Worm (Caenorhabditis elegans) whole organism, late embryonic: Measurements from ENCODE around the gene srbc-29.

ENCODE experiments used
- ceh-2 ChIP-seq: sonication (generic microtip); optimal IDR thresholded peaks from 2 replicates; lab custom pipeline; 2016; ENCODE audit warnings: missing genotype, missing genetic modification characterization, missing compliant biosample characterization
- ceh-24 ChIP-seq: sonication (generic microtip); optimal IDR thresholded peaks from 2 replicates; lab custom pipeline; 2016; ENCODE audit warnings: mild to moderate bottlenecking, missing genetic modification characterization, missing compliant biosample characterization
- eyg-1 ChIP-seq: sonication (generic microtip); optimal IDR thresholded peaks from 2 replicates; lab custom pipeline; 2016; ENCODE audit warnings: missing genotype, missing genetic modification characterization, missing compliant biosample characterization
- fax-1 ChIP-seq: sonication (generic microtip); optimal IDR thresholded peaks from 2 replicates; lab custom pipeline; 2016; ENCODE audit warnings: missing genotype, missing genetic modification characterization, missing compliant biosample characterization
- fkh-10 ChIP-seq: fragments of 150-350 bp; optimal IDR thresholded peaks from 2 replicates; lab custom pipeline; 2014; ENCODE audit warnings: missing biosample characterization, missing genetic modification reagents, missing genetic modification characterization
- lin-11 ChIP-seq: fragments of 200-800 bp; sonication (Bioruptor generic); optimal IDR thresholded peaks from 2 replicates; lab custom pipeline; 2018; ENCODE audit warnings: mild to moderate bottlenecking, missing genetic modification characterization, missing compliant biosample characterization
- mec-3 ChIP-seq: sonication (generic microtip); optimal IDR thresholded peaks from 2 replicates; lab custom pipeline; 2016; ENCODE audit warnings: borderline replicate concordance, missing genetic modification characterization, missing compliant biosample characterization
- nfya-1 ChIP-seq: sonication (generic microtip); optimal IDR thresholded peaks from 2 replicates; lab custom pipeline; 2017; ENCODE audit warnings: missing genetic modification characterization, mild to moderate bottlenecking, missing compliant biosample characterization, antibody characterized with exemption, moderate library complexity
- npax-4 ChIP-seq: sonication (generic microtip); optimal IDR thresholded peaks from 2 replicates; lab custom pipeline; 2016; ENCODE audit warnings: missing genetic modification characterization, missing compliant biosample characterization
- ref-2 ChIP-seq: sonication (generic microtip); optimal IDR thresholded peaks from 2 replicates; lab custom pipeline; 2016; ENCODE audit warnings: missing genetic modification characterization, missing compliant biosample characterization
- sdc-2 ChIP-seq: sonication (generic microtip); optimal IDR thresholded peaks from 2 replicates; lab custom pipeline; 2016; ENCODE audit warnings: missing genotype, missing genetic modification characterization, missing compliant biosample characterization
- tbx-2 ChIP-seq: sonication (generic microtip); optimal IDR thresholded peaks from 2 replicates; lab custom pipeline; 2016; ENCODE audit warnings: missing genetic modification characterization, missing compliant biosample characterization

srbc-29 gene

ce11 chrV:3424341-3424740, 46.3 kb downstream of the srbc-29 start, which contains the start of gene srab-21:
Gene srab-21 (minus strand): TSS chrV:3424441.
- no peak for TF ChIP-seq fax-1 (tag; lab: Kevin White, UChicago)
- TF ChIP-seq npax-4 (tag; lab: Kevin White, UChicago) = no peak
- no peak for TF ChIP-seq nfya-1 (tag; lab: Kevin White, UChicago)
- no peak for TF ChIP-seq ceh-2 (tag; lab: Kevin White, UChicago)
- no peak for TF ChIP-seq tbx-2 (tag; lab: Kevin White, UChicago)
- no peak for TF ChIP-seq mec-3
- TF ChIP-seq ceh-24 (tag; lab: Kevin White, UChicago) = no peak
- TF ChIP-seq fkh-10 (GFP tag; lab: Kevin White, UChicago) = no peak
- no peak for TF ChIP-seq lin-11 (tag; lab: Kevin White, UChicago)
- no peak for TF ChIP-seq ref-2 (tag; lab: Kevin White, UChicago)
- no peak for TF ChIP-seq sdc-2 (tag; lab: Kevin White, UChicago)
- no peak for TF ChIP-seq eyg-1
